Worm (Caenorhabditis elegans): ENCODE measurements around the gene nsy-4.

DNA sequence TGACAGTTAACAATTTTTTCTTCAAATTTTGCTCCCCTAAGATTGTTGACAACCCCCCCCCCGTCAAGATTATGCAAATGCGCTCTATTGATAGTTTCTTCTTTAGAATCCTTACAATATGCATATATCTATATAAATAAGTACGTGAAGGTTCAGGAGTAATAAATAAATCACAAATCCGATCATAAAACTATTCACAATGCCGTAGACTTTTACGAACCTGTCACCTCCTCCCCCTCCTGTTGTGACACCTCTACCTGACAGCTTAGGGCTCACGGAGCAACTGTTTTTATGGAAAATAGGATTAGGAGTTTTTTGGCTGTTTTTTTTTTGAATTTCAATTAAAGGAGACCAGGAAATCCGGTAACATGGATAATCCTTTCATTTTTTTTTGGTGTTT is 31.0 kb upstream of the nsy-4 start:
- TF ChIP-seq unc-120 (tag; optimal IDR thresholded peaks at IDR 0.05; ENCODE audit: poor library complexity, severe bottlenecking) (no peak), nhr-28 (tag; optimal IDR thresholded peaks at IDR 0.05) (no peak)

All from whole organism, mixed stage, embryonic.